Worm (Caenorhabditis elegans) whole organism, L4 larva: Measurements from ENCODE around the gene cyp-42A1.

ENCODE experiments used
- F26F4.8 ChIP-seq: fragments of 200-800 bp; sonication (Bioruptor generic); conservative IDR thresholded peaks from 2 replicates; pipeline ENCODE4 v1.3.6; 2022; ENCODE audit warnings: missing genetic modification characterization, missing compliant biosample characterization
- F37D6.2 ChIP-seq: sonication (generic microtip); optimal IDR thresholded peaks from 2 replicates; lab custom pipeline; 2016; ENCODE audit warnings: mild to moderate bottlenecking, missing genetic modification characterization, missing compliant biosample characterization
- F44E2.7 ChIP-seq: fragments of 200-800 bp; sonication (Bioruptor generic); IDR thresholded peaks from 2 replicates; pipeline ENCODE4 v2.1.2; 2022; ENCODE audit warnings: missing genetic modification characterization, missing compliant biosample characterization
- R02D3.7 ChIP-seq: fragments of 150-350 bp; sonication (generic microtip); optimal IDR thresholded peaks from 3 replicates; lab custom pipeline; 2014; ENCODE audit warnings: missing biosample characterization, missing genetic modification characterization
- Y105C5A.15 ChIP-seq: fragments of 200-800 bp; sonication (Bioruptor generic); IDR thresholded peaks from 2 replicates; pipeline ENCODE4 v1.3.6; 2022; ENCODE audit warnings: missing genetic modification characterization, missing compliant biosample characterization
- aha-1 ChIP-seq: fragments of 150-350 bp; peaks from one replicate; lab custom pipeline; 2014; ENCODE audit warnings: missing biosample characterization, missing genetic modification characterization
- aly-2 ChIP-seq: sonication (generic microtip); optimal IDR thresholded peaks from 2 replicates; lab custom pipeline; 2018; ENCODE audit warnings: missing biosample characterization, missing genetic modification characterization
- ceh-20 ChIP-seq: fragments of 200-800 bp; sonication (Bioruptor generic); IDR thresholded peaks from 2 replicates; pipeline ENCODE4 v1.3.6; 2022; ENCODE audit warnings: missing genetic modification reagents, missing genetic modification characterization, missing compliant biosample characterization
- ceh-28 ChIP-seq: fragments of 150-350 bp; optimal IDR thresholded peaks from 2 replicates; lab custom pipeline; 2014; ENCODE audit warnings: missing biosample characterization, missing genetic modification reagents, missing genetic modification characterization
- ces-1 ChIP-seq: fragments of 150-350 bp; sonication (generic microtip); optimal IDR thresholded peaks from 4 replicates; lab custom pipeline; 2014; ENCODE audit warnings: missing biosample characterization, missing genetic modification reagents, missing genetic modification characterization
- dmd-6 ChIP-seq: fragments of 200-800 bp; sonication (Bioruptor generic); IDR thresholded peaks from 2 replicates; pipeline ENCODE4 v1.3.6; 2022; ENCODE audit warnings: missing genetic modification reagents, missing genetic modification characterization, missing compliant biosample characterization
- dmd-9 ChIP-seq: fragments of 200-800 bp; sonication (Bioruptor generic); IDR thresholded peaks from 2 replicates; pipeline ENCODE4 v1.3.6; 2022; ENCODE audit warnings: missing genetic modification reagents, missing genetic modification characterization, missing compliant biosample characterization
- egl-43 ChIP-seq: fragments of 200-800 bp; sonication (Bioruptor generic); IDR thresholded peaks from 2 replicates; pipeline ENCODE4 v1.3.6; 2022; ENCODE audit warnings: missing genetic modification reagents, missing genetic modification characterization, missing compliant biosample characterization
- hlh-30 ChIP-seq: sonication (generic microtip); optimal IDR thresholded peaks from 2 replicates; lab custom pipeline; 2017; ENCODE audit warnings: antibody characterized with exemption, mild to moderate bottlenecking, missing genetic modification characterization, missing compliant biosample characterization; ENCODE audit not compliant: insufficient read depth
- hmg-1.1 ChIP-seq: fragments of 200-800 bp; sonication (Bioruptor generic); IDR thresholded peaks from 2 replicates; pipeline ENCODE4 v1.3.6; 2022; ENCODE audit warnings: missing genetic modification reagents, missing genetic modification characterization, missing compliant biosample characterization
- lin-1 ChIP-seq: fragments of 200-800 bp; sonication (Bioruptor generic); IDR thresholded peaks from 2 replicates; pipeline ENCODE4 v1.3.6; 2022; ENCODE audit warnings: missing genetic modification reagents, missing genetic modification characterization, missing compliant biosample characterization
- lin-15B ChIP-seq: fragments of 150-350 bp; sonication (generic microtip); optimal IDR thresholded peaks from 3 replicates; lab custom pipeline; 2014; ENCODE audit warnings: missing biosample characterization, missing genetic modification characterization
- lin-38 ChIP-seq: fragments of 200-800 bp; sonication (Bioruptor generic); IDR thresholded peaks from 2 replicates; pipeline ENCODE4 v1.3.6; 2022; ENCODE audit warnings: missing genetic modification reagents, missing genetic modification characterization, missing compliant biosample characterization
- lir-3 ChIP-seq: sonication (generic microtip); optimal IDR thresholded peaks from 2 replicates; lab custom pipeline; 2016; ENCODE audit warnings: mild to moderate bottlenecking, missing genetic modification characterization, missing compliant biosample characterization
- madf-5 ChIP-seq, 2 experiments: fragments of 200-800 bp; sonication (Bioruptor generic); IDR thresholded peaks; 2 replicates each; pipeline ENCODE4 v1.3.6; 2022; ENCODE audit warnings: missing compliant biosample characterization in 2 of 2, missing genetic modification characterization in 2 of 2
- madf-9 ChIP-seq: fragments of 200-800 bp; sonication (Bioruptor generic); conservative IDR thresholded peaks from 2 replicates; pipeline ENCODE4 v1.3.6; 2022; ENCODE audit warnings: missing genetic modification reagents, missing genetic modification characterization, missing compliant biosample characterization
- mes-2 ChIP-seq: sonication (generic microtip); optimal IDR thresholded peaks from 2 replicates; lab custom pipeline; 2016; ENCODE audit warnings: missing genotype, mild to moderate bottlenecking, missing genetic modification characterization, missing compliant biosample characterization; ENCODE audit not compliant: poor library complexity, severe bottlenecking
- mxl-3 ChIP-seq: fragments of 200-800 bp; sonication (Bioruptor generic); optimal IDR thresholded peaks from 2 replicates; lab custom pipeline; 2018; ENCODE audit warnings: mild to moderate bottlenecking, missing genetic modification characterization, missing compliant biosample characterization
- nhr-10 ChIP-seq: fragments of 150-350 bp; optimal IDR thresholded peaks from 2 replicates; lab custom pipeline; 2014; ENCODE audit warnings: missing biosample characterization, missing genetic modification characterization
- nhr-11 ChIP-seq: fragments of 150-350 bp; optimal IDR thresholded peaks from 2 replicates; lab custom pipeline; 2014; ENCODE audit warnings: missing biosample characterization, missing genetic modification characterization
- nhr-111 ChIP-seq: fragments of 200-800 bp; sonication (Bioruptor generic); optimal IDR thresholded peaks from 2 replicates; lab custom pipeline; 2018; ENCODE audit warnings: mild to moderate bottlenecking, missing genetic modification characterization, missing compliant biosample characterization
- nhr-237 ChIP-seq: sonication (generic microtip); optimal IDR thresholded peaks from 2 replicates; lab custom pipeline; 2017; ENCODE audit warnings: missing biosample characterization, missing genetic modification characterization
- nhr-28 ChIP-seq: fragments of 150-350 bp; optimal IDR thresholded peaks from 2 replicates; lab custom pipeline; 2014; ENCODE audit warnings: missing biosample characterization, missing genetic modification characterization
- nhr-42 ChIP-seq: fragments of 200-800 bp; sonication (Bioruptor generic); IDR thresholded peaks from 2 replicates; pipeline ENCODE4 v1.3.6; 2022; ENCODE audit warnings: missing genetic modification characterization, missing compliant biosample characterization
- php-3 ChIP-seq: fragments of 200-800 bp; sonication (Bioruptor generic); IDR thresholded peaks from 2 replicates; pipeline ENCODE4 v1.3.6; 2022; ENCODE audit warnings: missing genetic modification reagents, missing genetic modification characterization, missing compliant biosample characterization
- sdz-12 ChIP-seq: fragments of 200-800 bp; sonication (Bioruptor generic); optimal IDR thresholded peaks from 2 replicates; lab custom pipeline; 2018; ENCODE audit warnings: mild to moderate bottlenecking, missing genetic modification characterization, missing compliant biosample characterization
- set-16 ChIP-seq: fragments of 200-800 bp; sonication (Bioruptor generic); IDR thresholded peaks from 2 replicates; pipeline ENCODE4 v1.3.6; 2022; ENCODE audit warnings: missing genetic modification reagents, missing genetic modification characterization, missing compliant biosample characterization
- snpc-1.2 ChIP-seq: fragments of 200-800 bp; sonication (Bioruptor generic); IDR thresholded peaks from 2 replicates; pipeline ENCODE4 v1.3.6; 2022; ENCODE audit warnings: missing genetic modification reagents, missing genetic modification characterization, missing compliant biosample characterization
- spr-1 ChIP-seq: sonication (generic microtip); optimal IDR thresholded peaks from 2 replicates; lab custom pipeline; 2016; ENCODE audit warnings: mild to moderate bottlenecking, missing genetic modification characterization, missing compliant biosample characterization
- tra-1 ChIP-seq: fragments of 200-800 bp; sonication (Bioruptor generic); IDR thresholded peaks from 2 replicates; pipeline ENCODE4 v1.3.6; 2022; ENCODE audit warnings: missing genetic modification reagents, missing genetic modification characterization, missing compliant biosample characterization
- unc-130 ChIP-seq: sonication (generic microtip); optimal IDR thresholded peaks from 2 replicates; lab custom pipeline; 2016; ENCODE audit warnings: missing genetic modification reagents, missing genetic modification characterization, missing compliant biosample characterization
- unc-39 ChIP-seq: sonication (generic microtip); optimal IDR thresholded peaks from 2 replicates; lab custom pipeline; 2017; ENCODE audit warnings: missing biosample characterization, missing genetic modification characterization
- unc-62 ChIP-seq, 3 experiments: fragments of 150-350 bp in 1 of 3; sonication (generic microtip); optimal IDR thresholded peaks in 2 of 3; peaks in 1 of 3; 1 replicate in 1 of 3; 2 replicates in 2 of 3; lab custom pipeline; 2014 to 2017; ENCODE audit warnings: missing biosample characterization in 3 of 3, missing genetic modification characterization in 3 of 3, missing genetic modification reagents in 3 of 3, missing genotype in 1 of 3
- vab-7 ChIP-seq: fragments of 200-800 bp; sonication (Bioruptor generic); IDR thresholded peaks from 2 replicates; pipeline ENCODE4 v1.3.6; 2022; ENCODE audit warnings: missing genetic modification reagents, missing genetic modification characterization, missing compliant biosample characterization
- zag-1 ChIP-seq: fragments of 150-350 bp; optimal IDR thresholded peaks from 2 replicates; lab custom pipeline; 2014; ENCODE audit warnings: missing biosample characterization, missing genetic modification characterization
- zip-2 ChIP-seq: fragments of 150-350 bp; optimal IDR thresholded peaks from 2 replicates; lab custom pipeline; 2014; ENCODE audit warnings: missing biosample characterization, missing genetic modification characterization
- ztf-11 ChIP-seq: fragments of 150-350 bp; optimal IDR thresholded peaks from 2 replicates; lab custom pipeline; 2014; ENCODE audit warnings: missing biosample characterization, missing genetic modification characterization

cyp-42A1 gene

DNA sequence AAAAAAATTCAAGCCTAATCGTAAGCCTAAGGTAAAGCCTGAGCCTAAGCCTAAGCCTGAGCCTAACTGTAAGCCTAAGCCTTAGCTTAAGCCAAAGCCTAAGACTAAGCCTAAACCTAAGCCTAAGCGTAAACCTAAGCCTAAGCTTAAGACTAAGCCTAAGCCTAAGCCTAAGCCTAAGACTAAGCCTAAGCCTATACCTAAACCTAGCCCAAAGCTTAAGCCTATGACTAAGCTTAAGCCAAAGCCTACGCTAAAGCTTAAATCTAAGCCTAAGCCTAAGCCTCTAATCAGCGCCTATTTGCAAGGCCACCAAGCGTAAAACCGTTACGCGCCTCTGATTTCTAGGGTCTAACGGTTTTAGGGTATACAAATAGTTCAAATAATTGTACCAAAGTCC lies 2.2 kb upstream of the cyp-42A1 start:
- TF ChIP-seq aly-2 (no peak), aha-1 (peak; percentile 55)

DNA sequence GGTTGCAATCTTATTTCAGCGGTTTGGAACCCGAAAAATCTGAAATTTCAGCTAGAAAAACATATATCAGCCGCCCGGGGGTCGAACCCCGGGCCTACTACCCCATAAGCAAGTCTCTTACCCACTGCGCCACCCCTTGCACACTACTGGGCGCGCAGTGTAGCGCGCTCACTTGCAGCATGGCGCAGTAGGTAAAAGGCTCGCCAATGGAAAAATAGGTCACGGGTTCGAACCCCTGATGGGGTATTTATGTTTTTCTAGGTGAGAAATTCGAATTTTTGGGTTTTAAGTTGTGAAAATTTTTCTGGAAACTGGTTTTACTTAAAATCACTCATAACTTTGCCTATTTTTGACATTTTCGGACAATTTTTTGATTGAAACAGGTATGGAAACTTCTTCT lies 719 bp downstream of the cyp-42A1 start:
- TF ChIP-seq unc-62 (GFP tag; optimal IDR thresholded peaks at IDR 0.05 in 1 of 2; lab: Kevin White, UChicago), result peak in 1 of 2 experiments; percentile 73
- TF ChIP-seq unc-62 (tag; optimal IDR thresholded peaks at IDR 0.05; lab: Kevin White, UChicago), result no peak
- no peak for TF ChIP-seq egl-43 (GFP tag; lab: Robert Waterston, UW)
- TF ChIP-seq nhr-10 (tag; lab: Kevin White, UChicago), result no peak
- TF ChIP-seq F26F4.8 (GFP tag; lab: Robert Waterston, UW), result 0 out of 2 replicates have a peak, but pooled peaks have one; percentile 54
- 0 out of 2 replicates have a peak, but pooled peaks have one; percentile 13 for TF ChIP-seq set-16

DNA sequence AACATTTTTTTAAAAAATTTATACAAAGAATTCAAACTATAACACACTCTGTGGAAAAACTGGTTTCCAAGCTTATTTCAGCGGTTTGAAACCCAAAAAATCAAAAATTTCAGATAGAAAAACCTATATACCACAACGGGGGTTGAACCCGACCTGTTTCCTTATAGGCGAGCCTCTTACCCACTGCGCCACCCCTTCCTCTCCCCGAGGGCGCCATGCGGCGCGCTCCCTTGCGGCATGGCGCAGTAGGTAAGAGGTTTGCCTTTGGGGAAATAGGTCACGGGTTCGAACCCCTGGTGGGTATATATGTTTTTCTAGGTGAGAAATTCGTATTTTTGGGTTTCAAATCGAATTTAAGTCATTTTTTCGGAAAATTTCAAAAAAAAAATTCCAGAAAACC lies 1.3 kb downstream of the cyp-42A1 start:
- TF ChIP-seq hmg-1.1 (GFP tag; lab: Robert Waterston, UW), result no peak
- no peak for TF ChIP-seq lin-1 (GFP tag; lab: Robert Waterston, UW)
- no peak for TF ChIP-seq tra-1
- 0 out of 2 replicates have a peak, but pooled peaks have one; percentile 52 for TF ChIP-seq F26F4.8 (GFP tag; lab: Robert Waterston, UW)
- no peak for TF ChIP-seq mxl-3 (GFP tag; lab: Kevin White, UChicago)
- TF ChIP-seq mes-2 (tag; lab: Kevin White, UChicago), result no peak
- no peak for TF ChIP-seq R02D3.7
- no peak for TF ChIP-seq nhr-10 (tag; lab: Kevin White, UChicago)
- 0 out of 2 replicates have a peak, but pooled peaks have one; percentile 45 for TF ChIP-seq dmd-9 (GFP tag; lab: Robert Waterston, UW)
- no peak for TF ChIP-seq Y105C5A.15
- TF ChIP-seq vab-7 (GFP tag; lab: Robert Waterston, UW), result 0 out of 2 replicates have a peak, but pooled peaks have one; percentile 33
- TF ChIP-seq set-16, result peak; percentile 61
- no peak for TF ChIP-seq F44E2.7 (GFP tag; lab: Robert Waterston, UW)
- TF ChIP-seq dmd-6, result no peak
- TF ChIP-seq unc-39, result no peak

DNA sequence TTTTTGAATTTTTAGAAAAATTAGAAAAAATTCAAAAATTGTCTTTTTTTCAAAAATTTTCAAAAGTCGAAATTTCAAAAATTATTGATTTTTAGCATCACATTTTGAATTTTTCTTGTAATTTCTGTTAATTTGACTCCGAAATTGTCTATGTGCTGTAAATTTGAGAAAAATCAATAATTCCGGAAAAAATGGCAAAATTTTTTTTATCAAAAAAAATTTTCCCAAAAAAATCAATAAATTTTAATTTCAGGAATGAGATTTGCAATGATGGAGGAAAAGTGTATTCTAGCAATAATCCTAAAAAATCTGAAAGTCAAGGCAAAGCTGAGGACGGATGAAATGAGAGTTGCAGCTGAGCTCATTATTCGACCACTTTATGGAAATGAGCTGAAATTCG lies 5.6 kb downstream of the cyp-42A1 start:
- TF ChIP-seq aly-2 (no peak), ceh-28 (peak; percentile 7)

DNA sequence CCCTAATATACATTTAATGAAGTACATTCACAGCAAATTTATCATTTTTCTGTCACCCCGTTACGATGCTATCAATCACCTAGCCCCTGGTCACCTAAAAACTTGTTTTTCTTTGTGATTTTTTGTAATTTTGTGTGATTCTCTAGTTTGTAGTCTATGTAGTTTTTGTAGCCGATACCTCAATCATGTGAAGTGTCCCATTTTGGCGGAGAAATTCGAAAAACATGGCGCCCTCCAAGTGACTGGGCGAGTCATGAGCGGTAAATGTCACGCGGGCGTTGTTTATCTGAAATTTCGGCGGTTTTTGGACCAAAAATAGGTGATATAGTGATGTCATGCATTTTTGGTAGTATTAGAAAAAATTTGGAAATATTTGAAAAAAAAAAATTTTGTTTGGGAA lies 18.9 kb downstream of the cyp-42A1 start:
- TF ChIP-seq snpc-1.2 (GFP tag; lab: Robert Waterston, UW) (no peak), zag-1 (no peak), ceh-28 (no peak), nhr-28 (peak; percentile 86), nhr-11 (tag; lab: Kevin White, UChicago) (no peak), ceh-20 (no peak), madf-9 (GFP tag; lab: Robert Waterston, UW) (no peak), unc-130 (no peak), mes-2 (tag; lab: Kevin White, UChicago) (no peak), nhr-42 (no peak), sdz-12 (GFP tag; lab: Kevin White, UChicago) (no peak), spr-1 (tag; lab: Kevin White, UChicago) (no peak), lin-38 (GFP tag; lab: Robert Waterston, UW) (no peak), nhr-237 (no peak), ztf-11 (tag; lab: Kevin White, UChicago) (no peak), madf-5 (GFP tag; IDR thresholded peaks at IDR 0.05; lab: Robert Waterston, UW) (no peak), unc-39 (no peak), lin-15B (tag; lab: Kevin White, UChicago) (no peak), hlh-30 (tag; lab: Kevin White, UChicago) (peak; percentile 42), nhr-111 (GFP tag; lab: Kevin White, UChicago) (no peak), aha-1 (peak; percentile 62), F37D6.2 (tag; lab: Kevin White, UChicago) (no peak), ces-1 (GFP tag; lab: Kevin White, UChicago) (no peak), php-3 (GFP tag; lab: Robert Waterston, UW) (no peak), zip-2 (tag; lab: Kevin White, UChicago) (no peak), lir-3 (tag; lab: Kevin White, UChicago) (no peak), set-16 (no peak)
- TF ChIP-seq, all 104 proteins: peak for 3
